Fruit fly (Drosophila melanogaster): ENCODE measurements around the gene Rbcn-3A.

Gene Rbcn-3A

dm6 chrX:6287842-6288241 is 32.6 kb upstream of the Rbcn-3A start, which contains the start of the genes Top3beta and wuho (continued):
- no peak for TF ChIP-seq CG18262 (tag; optimal IDR thresholded peaks at IDR 0.05)
- peak; percentile 16 for TF ChIP-seq CG10654 (GFP tag; optimal IDR thresholded peaks at IDR 0.05)
- TF ChIP-seq ERR (GFP tag; optimal IDR thresholded peaks at IDR 0.05), result peak; percentile 48
- TF ChIP-seq CG13624 (GFP tag; optimal IDR thresholded peaks at IDR 0.05), result peak; percentile 77
- peak; percentile 18; the same call in 1 of the 2 replicates for TF ChIP-seq nerfin-2 (GFP tag; IDR thresholded peaks at IDR 0.05; ENCODE audit: partially characterized antibody)
- peak; percentile 46; the same call in 1 of the 2 replicates for TF ChIP-seq ssp (GFP tag; IDR thresholded peaks at IDR 0.05)
- TF ChIP-seq sob (GFP tag; IDR thresholded peaks at IDR 0.05), result peak; percentile 65; the same call in 1 of the 2 replicates
- TF ChIP-seq Sin3A (optimal IDR thresholded peaks at IDR 0.05), result peak; percentile 66
- TF ChIP-seq D19B (GFP tag; optimal IDR thresholded peaks at IDR 0.05), result no peak
- peak; percentile 57 for TF ChIP-seq pho (GFP tag; optimal IDR thresholded peaks at IDR 0.05)
- TF ChIP-seq pzg (GFP tag; optimal IDR thresholded peaks at IDR 0.05), result peak; percentile 100
- TF ChIP-seq tna (GFP tag; IDR thresholded peaks at IDR 0.05; ENCODE audit: partially characterized antibody), result peak; percentile 80
- no peak for TF ChIP-seq sc (optimal IDR thresholded peaks at IDR 0.05)
- TF ChIP-seq sc (GFP tag; optimal IDR thresholded peaks at IDR 0.05), result no peak
- no peak for TF ChIP-seq Jarid2 (GFP tag; optimal IDR thresholded peaks at IDR 0.05)
- TF ChIP-seq CG42726 (GFP tag; IDR thresholded peaks at IDR 0.05; ENCODE audit: partially characterized antibody), result peak; percentile 47; the same call in 1 of the 2 replicates
- peak; percentile 68 for TF ChIP-seq bcd (GFP tag; optimal IDR thresholded peaks at IDR 0.05)
- TF ChIP-seq abd-A (tag; optimal IDR thresholded peaks at IDR 0.05), result no peak
- TF ChIP-seq pros (GFP tag; optimal IDR thresholded peaks at IDR 0.05), result no peak
- no peak for TF ChIP-seq tx (GFP tag; optimal IDR thresholded peaks at IDR 0.05)
- TF ChIP-seq Spps (tag; optimal IDR thresholded peaks at IDR 0.05), result peak; percentile 6
- peak; percentile 25 for TF ChIP-seq CG18011 (GFP tag; optimal IDR thresholded peaks at IDR 0.05)
- TF ChIP-seq knrl (GFP tag; IDR thresholded peaks at IDR 0.05; ENCODE audit: partially characterized antibody), result peak; percentile 59
- peak; percentile 31 for TF ChIP-seq pum (GFP tag; optimal IDR thresholded peaks at IDR 0.05)
- TF ChIP-seq Fer1 (GFP tag; optimal IDR thresholded peaks at IDR 0.05), result peak; percentile 68
- no peak for TF ChIP-seq Ada2b (GFP tag; IDR thresholded peaks at IDR 0.05)
- TF ChIP-seq CG7271 (tag; optimal IDR thresholded peaks at IDR 0.05), result peak; percentile 26
- TF ChIP-seq CrebB (tag; optimal IDR thresholded peaks at IDR 0.05), result peak; percentile 41
- TF ChIP-seq CG10267 (tag; optimal IDR thresholded peaks at IDR 0.05), result peak; percentile 57
- no peak for TF ChIP-seq slp2 (GFP tag; optimal IDR thresholded peaks at IDR 0.05)
- TF ChIP-seq run (tag; optimal IDR thresholded peaks at IDR 0.05), result peak; percentile 35
- no peak for TF ChIP-seq pan (optimal IDR thresholded peaks at IDR 0.05)
- no peak for TF ChIP-seq pan (GFP tag; optimal IDR thresholded peaks at IDR 0.05 in 1 of 2, IDR thresholded peaks at IDR 0.05 in 1 of 2)
- TF ChIP-seq CG34422 (GFP tag; IDR thresholded peaks at IDR 0.05), result peak; percentile 68; the same call in 2 of the 3 replicates
- peak; percentile 85 for TF ChIP-seq HmgZ (tag; optimal IDR thresholded peaks at IDR 0.05)
- no peak for TF ChIP-seq CG9609 (GFP tag; optimal IDR thresholded peaks at IDR 0.05)
- TF ChIP-seq Ets65A (GFP tag), result peak; percentile 90
- peak; percentile 49 for TF ChIP-seq CG10543 (GFP tag; optimal IDR thresholded peaks at IDR 0.05)
- TF ChIP-seq HmgD (GFP tag; optimal IDR thresholded peaks at IDR 0.05), result peak; percentile 92
- peak; percentile 51 to 60 for TF ChIP-seq dpn (GFP tag; optimal IDR thresholded peaks at IDR 0.05)
- TF ChIP-seq unpg (GFP tag; optimal IDR thresholded peaks at IDR 0.05), result peak; percentile 28
- peak; percentile 33 for TF ChIP-seq NfI (GFP tag; optimal IDR thresholded peaks at IDR 0.05)
- no peak for TF ChIP-seq fu2 (GFP tag; optimal IDR thresholded peaks at IDR 0.05)
- peak; percentile 79 for TF ChIP-seq oc (tag; optimal IDR thresholded peaks at IDR 0.05)
- peak; percentile 75 for TF ChIP-seq Hmr (GFP tag; optimal IDR thresholded peaks at IDR 0.05)
- no peak for TF ChIP-seq CG2889 (GFP tag; IDR thresholded peaks at IDR 0.05)
- TF ChIP-seq CG10959 (GFP tag; IDR thresholded peaks at IDR 0.05), result no peak
- peak; percentile 15 for TF ChIP-seq CG9876 (GFP tag; optimal IDR thresholded peaks at IDR 0.05)
- TF ChIP-seq seq (GFP tag; IDR thresholded peaks at IDR 0.05), result no peak
- TF ChIP-seq chn (GFP tag; optimal IDR thresholded peaks at IDR 0.05), result peak; percentile 8
- TF ChIP-seq mam (GFP tag; optimal IDR thresholded peaks at IDR 0.05), result peak; percentile 58
- peak; percentile 23 for TF ChIP-seq ind (GFP tag; optimal IDR thresholded peaks at IDR 0.05)
